Worm (Caenorhabditis elegans) whole organism, mixed stage, embryonic: ENCODE results near the gene W05E10.5.

Experiments used
- M03D4.4 ChIP-seq: sonication (generic microtip); optimal IDR thresholded peaks from 2 replicates; lab custom pipeline; 2017; ENCODE audit warnings: mild to moderate bottlenecking, missing genetic modification characterization, missing compliant biosample characterization
- bed-3 ChIP-seq: fragments of 200-800 bp; sonication (Bioruptor generic); optimal IDR thresholded peaks from 3 replicates; lab custom pipeline; 2018; ENCODE audit warnings: mild to moderate bottlenecking, missing genetic modification characterization, moderate library complexity, missing compliant biosample characterization
- blmp-1 ChIP-seq: fragments of 150-350 bp; optimal IDR thresholded peaks from 2 replicates; lab custom pipeline; 2014; ENCODE audit warnings: missing biosample characterization, missing genetic modification characterization
- ceh-39 ChIP-seq: fragments of 150-350 bp; optimal IDR thresholded peaks from 2 replicates; lab custom pipeline; 2014; ENCODE audit warnings: missing biosample characterization, missing genetic modification characterization
- ceh-43 ChIP-seq: fragments of 200-800 bp; sonication (Bioruptor generic); optimal IDR thresholded peaks from 2 replicates; lab custom pipeline; 2018; ENCODE audit warnings: mild to moderate bottlenecking, missing genetic modification characterization, moderate library complexity, missing compliant biosample characterization
- ceh-83 ChIP-seq: fragments of 200-800 bp; sonication (Bioruptor generic); optimal IDR thresholded peaks from 2 replicates; lab custom pipeline; 2018; ENCODE audit warnings: mild to moderate bottlenecking, missing genetic modification characterization, missing compliant biosample characterization
- ces-1 ChIP-seq: fragments of 150-350 bp; optimal IDR thresholded peaks from 2 replicates; lab custom pipeline; 2014; ENCODE audit warnings: missing biosample characterization, missing genetic modification reagents, missing genetic modification characterization
- cnd-1 ChIP-seq: fragments of 200-800 bp; sonication (Bioruptor generic); optimal IDR thresholded peaks from 2 replicates; lab custom pipeline; 2018; ENCODE audit warnings: mild to moderate bottlenecking, missing genetic modification characterization, missing compliant biosample characterization
- drap-1 ChIP-seq: fragments of 200-800 bp; sonication (Bioruptor generic); optimal IDR thresholded peaks from 3 replicates; lab custom pipeline; 2018; ENCODE audit warnings: mild to moderate bottlenecking, missing genetic modification characterization, missing compliant biosample characterization
- elt-1 ChIP-seq: sonication (generic microtip); optimal IDR thresholded peaks from 2 replicates; lab custom pipeline; 2017; ENCODE audit warnings: missing genetic modification characterization, mild to moderate bottlenecking, missing compliant biosample characterization, antibody characterized with exemption, moderate library complexity, borderline replicate concordance; ENCODE audit not compliant: insufficient read depth
- elt-3 ChIP-seq: fragments of 150-350 bp; optimal IDR thresholded peaks from 2 replicates; lab custom pipeline; 2014; ENCODE audit warnings: missing biosample characterization, missing genetic modification characterization
- flh-1 ChIP-seq: fragments of 200-800 bp; sonication (Bioruptor generic); optimal IDR thresholded peaks from 2 replicates; lab custom pipeline; 2018; ENCODE audit warnings: mild to moderate bottlenecking, missing genetic modification characterization, moderate library complexity, missing compliant biosample characterization
- ham-2 ChIP-seq: fragments of 200-800 bp; sonication (Bioruptor generic); optimal IDR thresholded peaks from 2 replicates; lab custom pipeline; 2018; ENCODE audit warnings: mild to moderate bottlenecking, missing genetic modification characterization, missing compliant biosample characterization
- hlh-1 ChIP-seq: fragments of 150-350 bp; optimal IDR thresholded peaks from 2 replicates; lab custom pipeline; 2014; ENCODE audit warnings: missing biosample characterization, missing genetic modification reagents, missing genetic modification characterization
- lin-13 ChIP-seq: fragments of 150-350 bp; optimal IDR thresholded peaks from 2 replicates; lab custom pipeline; 2014; ENCODE audit warnings: missing biosample characterization, missing genetic modification characterization
- lin-32 ChIP-seq: fragments of 200-800 bp; sonication (Bioruptor generic); optimal IDR thresholded peaks from 2 replicates; lab custom pipeline; 2018; ENCODE audit warnings: mild to moderate bottlenecking, missing genetic modification characterization, missing compliant biosample characterization
- lsy-2 ChIP-seq: fragments of 150-350 bp; optimal IDR thresholded peaks from 2 replicates; lab custom pipeline; 2014; ENCODE audit warnings: missing biosample characterization, missing genetic modification characterization
- mab-5 ChIP-seq: fragments of 150-350 bp; optimal IDR thresholded peaks from 2 replicates; lab custom pipeline; 2014; ENCODE audit warnings: missing biosample characterization, missing genetic modification characterization
- mep-1 ChIP-seq: fragments of 150-350 bp; optimal IDR thresholded peaks from 2 replicates; lab custom pipeline; 2017; ENCODE audit warnings: missing biosample characterization, missing genetic modification reagents, missing genetic modification characterization, inconsistent platforms
- mls-2 ChIP-seq: sonication (generic microtip); optimal IDR thresholded peaks from 2 replicates; lab custom pipeline; 2016; ENCODE audit warnings: mild to moderate bottlenecking, missing genetic modification characterization, moderate library complexity, missing compliant biosample characterization
- nhr-12 ChIP-seq: fragments of 150-350 bp; optimal IDR thresholded peaks from 2 replicates; lab custom pipeline; 2014; ENCODE audit warnings: missing biosample characterization, missing genetic modification characterization
- nhr-2 ChIP-seq: fragments of 150-350 bp; optimal IDR thresholded peaks from 2 replicates; lab custom pipeline; 2014; ENCODE audit warnings: missing biosample characterization, missing genetic modification characterization
- nhr-237 ChIP-seq: fragments of 150-350 bp; optimal IDR thresholded peaks from 2 replicates; lab custom pipeline; 2014; ENCODE audit warnings: missing biosample characterization, missing genetic modification characterization
- nhr-28 ChIP-seq: fragments of 150-350 bp; optimal IDR thresholded peaks from 2 replicates; lab custom pipeline; 2014; ENCODE audit warnings: missing biosample characterization, missing genetic modification characterization
- nhr-76 ChIP-seq: sonication (generic microtip); optimal IDR thresholded peaks from 2 replicates; lab custom pipeline; 2017; ENCODE audit warnings: missing biosample characterization, missing genetic modification characterization
- pha-4 ChIP-seq: fragments of 150-350 bp; optimal IDR thresholded peaks from 2 replicates; lab custom pipeline; 2018; ENCODE audit warnings: missing biosample characterization, missing genetic modification reagents, missing genetic modification characterization
- sem-2 ChIP-seq: fragments of 200-800 bp; sonication (Bioruptor generic); optimal IDR thresholded peaks from 2 replicates; lab custom pipeline; 2018; ENCODE audit warnings: mild to moderate bottlenecking, missing genetic modification characterization, missing compliant biosample characterization
- snpc-4 ChIP-seq: fragments of 150-350 bp; optimal IDR thresholded peaks from 2 replicates; lab custom pipeline; 2014; ENCODE audit warnings: missing biosample characterization, missing genetic modification characterization
- sptf-1 ChIP-seq: sonication (generic microtip); optimal IDR thresholded peaks from 2 replicates; lab custom pipeline; 2017; ENCODE audit warnings: mild to moderate bottlenecking, missing genetic modification characterization, moderate library complexity, missing compliant biosample characterization
- tbx-8 ChIP-seq: fragments of 200-800 bp; sonication (Bioruptor generic); optimal IDR thresholded peaks from 2 replicates; lab custom pipeline; 2018; ENCODE audit warnings: mild to moderate bottlenecking, missing genetic modification characterization, moderate library complexity, missing compliant biosample characterization
- unc-120 ChIP-seq: sonication (generic microtip); optimal IDR thresholded peaks from 2 replicates; lab custom pipeline; 2017; ENCODE audit warnings: missing genetic modification characterization, missing compliant biosample characterization; ENCODE audit not compliant: poor library complexity, severe bottlenecking
- unc-39 ChIP-seq: fragments of 150-350 bp; optimal IDR thresholded peaks from 2 replicates; lab custom pipeline; 2014; ENCODE audit warnings: missing biosample characterization, missing genetic modification characterization
- unc-62 ChIP-seq: fragments of 150-350 bp; optimal IDR thresholded peaks from 2 replicates; lab custom pipeline; 2014; ENCODE audit warnings: missing biosample characterization, missing genetic modification reagents, missing genetic modification characterization
- zip-8 ChIP-seq: fragments of 150-350 bp; optimal IDR thresholded peaks from 2 replicates; lab custom pipeline; 2014; ENCODE audit warnings: missing biosample characterization, missing genetic modification characterization
- ztf-11 ChIP-seq: fragments of 150-350 bp; optimal IDR thresholded peaks from 2 replicates; lab custom pipeline; 2014; ENCODE audit warnings: missing biosample characterization, missing genetic modification characterization

Gene W05E10.5

ce11 chrV:11673746-11674365 lies 21.6 kb downstream of the W05E10.5 start:
- TF ChIP-seq pha-4 (peak; percentile 20), cnd-1 (tag; lab: Kevin White, UChicago) (peak; percentile 12), ces-1 (GFP tag; lab: Kevin White, UChicago) (peak; percentile 13), elt-1 (tag; lab: Kevin White, UChicago) (peak; percentile 89), blmp-1 (peak; percentile 88), flh-1 (GFP tag; lab: Kevin White, UChicago) (no peak), ztf-11 (tag; lab: Kevin White, UChicago) (no peak), mls-2 (tag; lab: Kevin White, UChicago) (no peak), unc-62 (peak; percentile 69), ham-2 (GFP tag; lab: Kevin White, UChicago) (peak; percentile 79), ceh-43 (GFP tag; lab: Kevin White, UChicago) (peak; percentile 6), nhr-2 (tag; lab: Kevin White, UChicago) (peak; percentile 98)
- TF ChIP-seq, all 35 proteins: peak for 9

- TF ChIP-seq snpc-4, result no peak
- TF ChIP-seq bed-3, result no peak
- no peak for TF ChIP-seq nhr-28 (tag; lab: Kevin White, UChicago)
- no peak for TF ChIP-seq sptf-1 (tag; lab: Kevin White, UChicago)
- TF ChIP-seq unc-39 (tag; lab: Kevin White, UChicago), result no peak
- no peak for TF ChIP-seq sem-2 (GFP tag; lab: Kevin White, UChicago)
- no peak for TF ChIP-seq elt-3 (tag; lab: Kevin White, UChicago)
- TF ChIP-seq lsy-2, result no peak
These were observed 23.0 kb downstream of the W05E10.5 start, which contains the start of gene lgc-44 for ce11 chrV:11672497-11672896. Gene lgc-44, minus strand, starts transcription at chrV:11672597.

- TF ChIP-seq ceh-43 (GFP tag; lab: Kevin White, UChicago), result no peak
- TF ChIP-seq flh-1 (GFP tag; lab: Kevin White, UChicago), result no peak
- TF ChIP-seq lin-13 (tag; lab: Kevin White, UChicago), result no peak
- TF ChIP-seq pha-4, result no peak
- no peak for TF ChIP-seq mab-5
- TF ChIP-seq sptf-1 (tag; lab: Kevin White, UChicago), result no peak
- TF ChIP-seq cnd-1 (tag; lab: Kevin White, UChicago), result no peak
- TF ChIP-seq mls-2 (tag; lab: Kevin White, UChicago), result no peak
- no peak for TF ChIP-seq blmp-1
- TF ChIP-seq ceh-83 (GFP tag; lab: Kevin White, UChicago), result no peak
- no peak for TF ChIP-seq nhr-76 (tag; lab: Kevin White, UChicago)
These were observed 28.3 kb downstream of the W05E10.5 start, which contains the start of gene F46F3.3 for ce11 chrV:11667176-11667575. Gene F46F3.3, plus strand, starts transcription at chrV:11667476.

ce11 chrV:11664875-11665384 lies 30.6 kb downstream of the W05E10.5 start, which contains the start of gene ceh-27:
Gene ceh-27, minus strand, starts transcription at chrV:11665102.
- TF ChIP-seq lin-32 (GFP tag; lab: Kevin White, UChicago), result no peak
- no peak for TF ChIP-seq unc-62
- no peak for TF ChIP-seq ces-1 (GFP tag; lab: Kevin White, UChicago)
- TF ChIP-seq nhr-237 (tag; lab: Kevin White, UChicago), result no peak
- TF ChIP-seq ceh-43 (GFP tag; lab: Kevin White, UChicago), result no peak
- no peak for TF ChIP-seq nhr-12
- TF ChIP-seq mls-2 (tag; lab: Kevin White, UChicago), result no peak
- TF ChIP-seq nhr-2 (tag; lab: Kevin White, UChicago), result no peak
- TF ChIP-seq sptf-1 (tag; lab: Kevin White, UChicago), result no peak
- no peak for TF ChIP-seq hlh-1 (tag; lab: Kevin White, UChicago)

ce11 chrV:11660566-11660965 lies 34.9 kb downstream of the W05E10.5 start:
- TF ChIP-seq mep-1 (tag; lab: Kevin White, UChicago) (no peak), ceh-43 (GFP tag; lab: Kevin White, UChicago) (no peak), ztf-11 (tag; lab: Kevin White, UChicago) (no peak), nhr-12 (no peak), nhr-2 (tag; lab: Kevin White, UChicago) (peak; percentile 96), nhr-76 (tag; lab: Kevin White, UChicago) (no peak), drap-1 (GFP tag; lab: Kevin White, UChicago) (no peak), zip-8 (tag; lab: Kevin White, UChicago) (peak; percentile 87), ceh-39 (tag; lab: Kevin White, UChicago) (no peak), cnd-1 (tag; lab: Kevin White, UChicago) (no peak), unc-120 (no peak), lsy-2 (no peak), flh-1 (GFP tag; lab: Kevin White, UChicago) (no peak), tbx-8 (no peak), pha-4 (no peak), M03D4.4 (tag; lab: Kevin White, UChicago) (no peak), bed-3 (no peak), blmp-1 (no peak)
- TF ChIP-seq, all 35 proteins: peak for 2
